Fruit fly (Drosophila melanogaster) whole organism, embryonic: ENCODE results near the gene Sirt4.

Experiments
- Awh ChIP-seq: fragments of 200-800 bp; sonication (Bioruptor generic); IDR thresholded peaks from 2 replicates; pipeline ENCODE4, ENCODE4 v1.3.6; 2022; ENCODE audit warnings: missing biosample characterization, missing genetic modification characterization
- BtbVII ChIP-seq: fragments of 200-800 bp; sonication (Bioruptor generic); optimal IDR thresholded peaks from 3 replicates; lab custom pipeline; 2017; ENCODE audit warnings: missing biosample characterization, mild to moderate bottlenecking, missing genetic modification characterization
- CG10147 ChIP-seq: fragments of 200-800 bp; sonication (Bioruptor generic); optimal IDR thresholded peaks from 2 replicates; lab custom pipeline; 2019; ENCODE audit warnings: missing biosample characterization, mild to moderate bottlenecking, missing genetic modification characterization, moderate library complexity
- CG10267 ChIP-seq: fragments of 200-800 bp; sonication (Bioruptor generic); optimal IDR thresholded peaks from 2 replicates; lab custom pipeline; 2018; ENCODE audit warnings: missing biosample characterization, mild to moderate bottlenecking, missing genetic modification characterization, moderate library complexity
- CG10959 ChIP-seq: fragments of 200-800 bp; sonication (Bioruptor generic); IDR thresholded peaks from 2 replicates; pipeline ENCODE4 v1.3.6; 2022; ENCODE audit warnings: missing biosample characterization, missing genetic modification characterization
- CG11504 ChIP-seq: fragments of 200-800 bp; sonication (Bioruptor generic); optimal IDR thresholded peaks from 3 replicates; lab custom pipeline; 2019; ENCODE audit warnings: missing biosample characterization, mild to moderate bottlenecking, missing genetic modification characterization, moderate library complexity
- CG12391 ChIP-seq: fragments of 200-800 bp; sonication (Bioruptor generic); optimal IDR thresholded peaks from 3 replicates; lab custom pipeline; 2018; ENCODE audit warnings: missing biosample characterization, mild to moderate bottlenecking, missing genetic modification characterization, moderate library complexity
- CG12659 ChIP-seq: fragments of 200-800 bp; sonication (Bioruptor generic); optimal IDR thresholded peaks from 3 replicates; lab custom pipeline; 2017; ENCODE audit warnings: mild to moderate bottlenecking, missing biosample characterization, missing genetic modification reagents, missing genetic modification characterization
- CG17328 ChIP-seq: fragments of 200-800 bp; sonication (Bioruptor generic); IDR thresholded peaks from 2 replicates; pipeline ENCODE4 v1.3.6; 2022; ENCODE audit warnings: missing biosample characterization, missing genetic modification characterization
- CG3726 ChIP-seq: fragments of 200-800 bp; sonication (Bioruptor generic); IDR thresholded peaks from 3 replicates; pipeline ENCODE4, ENCODE4 v1.3.6; 2022; ENCODE audit warnings: missing biosample characterization, missing genetic modification characterization
- CG6689 ChIP-seq: fragments of 200-800 bp; sonication (Bioruptor generic); IDR thresholded peaks from 2 replicates; pipeline ENCODE4 v1.3.6; 2022; ENCODE audit warnings: missing biosample characterization, missing genetic modification characterization
- CG6813 ChIP-seq: fragments of 200-800 bp; sonication (Bioruptor generic); optimal IDR thresholded peaks from 2 replicates; lab custom pipeline; 2017; ENCODE audit warnings: missing biosample characterization, missing genetic modification characterization, mild to moderate bottlenecking, moderate library complexity, missing genetic modification reagents
- CG7786 ChIP-seq: fragments of 200-800 bp; sonication (Bioruptor generic); optimal IDR thresholded peaks from 2 replicates; lab custom pipeline; 2016; ENCODE audit warnings: missing biosample characterization, missing genetic modification characterization
- Dad ChIP-seq: fragments of 200-800 bp; sonication (Bioruptor generic); optimal IDR thresholded peaks from 3 replicates; lab custom pipeline; 2016; ENCODE audit warnings: missing biosample characterization, missing genetic modification characterization
- Hand ChIP-seq: fragments of 200-800 bp; sonication (Bioruptor generic); optimal IDR thresholded peaks from 2 replicates; lab custom pipeline; 2017; ENCODE audit warnings: mild to moderate bottlenecking, missing biosample characterization, missing genetic modification reagents, missing genetic modification characterization
- Hr51 ChIP-seq, 2 experiments: fragments of 200-800 bp; sonication (Bioruptor generic); optimal IDR thresholded peaks; 2 replicates in 1 of 2; 3 replicates in 1 of 2; lab custom pipeline; 2016 to 2018; ENCODE audit warnings: missing biosample characterization in 2 of 2, missing genetic modification characterization in 2 of 2, mild to moderate bottlenecking in 1 of 2, moderate library complexity in 1 of 2
- Hsf ChIP-seq: fragments of 200-800 bp; sonication (Bioruptor generic); optimal IDR thresholded peaks from 3 replicates; lab custom pipeline; 2016; ENCODE audit warnings: missing biosample characterization, missing genetic modification characterization
- Jarid2 ChIP-seq: fragments of 200-800 bp; sonication (Bioruptor generic); optimal IDR thresholded peaks from 3 replicates; lab custom pipeline; 2017; ENCODE audit warnings: mild to moderate bottlenecking, missing biosample characterization, missing genetic modification reagents, missing genetic modification characterization
- Lpt ChIP-seq: fragments of >200 bp; optimal IDR thresholded peaks from 2 replicates; lab custom pipeline; 2018; ENCODE audit warnings: missing biosample characterization, missing genetic modification characterization
- NC2α ChIP-seq: fragments of 200-800 bp; sonication (Bioruptor generic); optimal IDR thresholded peaks from 2 replicates; lab custom pipeline; 2016; ENCODE audit warnings: missing biosample characterization, missing genetic modification characterization
- Oli ChIP-seq: fragments of 200-800 bp; sonication (Bioruptor generic); optimal IDR thresholded peaks from 2 replicates; lab custom pipeline; 2018; ENCODE audit warnings: missing biosample characterization, mild to moderate bottlenecking, missing genetic modification characterization, moderate library complexity
- Optix ChIP-seq: fragments of 200-800 bp; sonication (Bioruptor generic); IDR thresholded peaks from 3 replicates; pipeline ENCODE4 v1.3.6; 2022; ENCODE audit warnings: missing biosample characterization, missing genetic modification characterization
- Pdp1 ChIP-seq, 2 experiments: fragments of 200-800 bp; sonication (Bioruptor generic); optimal IDR thresholded peaks; 3 replicates each; lab custom pipeline; 2016; ENCODE audit warnings: missing biosample characterization in 2 of 2, missing genetic modification characterization in 2 of 2, mild to moderate bottlenecking in 1 of 2, moderate library complexity in 1 of 2
- Rx ChIP-seq: fragments of 200-800 bp; sonication (Bioruptor generic); IDR thresholded peaks from 2 replicates; pipeline ENCODE4 v1.3.6; 2022; ENCODE audit warnings: missing biosample characterization, missing genetic modification characterization
- Sox102F ChIP-seq: fragments of 200-800 bp; sonication (Bioruptor generic); optimal IDR thresholded peaks from 2 replicates; lab custom pipeline; 2018; ENCODE audit warnings: missing biosample characterization, mild to moderate bottlenecking, missing genetic modification characterization, moderate library complexity
- Ssrp ChIP-seq: fragments of 200-800 bp; sonication (Bioruptor generic); optimal IDR thresholded peaks from 2 replicates; lab custom pipeline; 2018; ENCODE audit warnings: missing biosample characterization, mild to moderate bottlenecking, missing genetic modification characterization, moderate library complexity
- Trl ChIP-seq, 3 experiments: fragments of >200 bp in 2 of 3; fragments of 200-800 bp in 1 of 3; sonication (Bioruptor generic) in 1 of 3; optimal IDR thresholded peaks; 2 replicates in 1 of 3; 3 replicates in 2 of 3; lab custom pipeline; 2016 to 2017; ENCODE audit warnings: missing biosample characterization in 1 of 3, missing genetic modification characterization in 1 of 3
- Xrp1 ChIP-seq: fragments of 200-800 bp; sonication (Bioruptor generic); IDR thresholded peaks from 2 replicates; pipeline ENCODE4 v1.3.6; 2022; ENCODE audit warnings: missing biosample characterization, missing genetic modification characterization
- amos ChIP-seq: fragments of 200-800 bp; sonication (Bioruptor generic); IDR thresholded peaks from 2 replicates; pipeline ENCODE4 v1.3.6; 2022; ENCODE audit warnings: missing biosample characterization, missing genetic modification characterization; ENCODE audit not compliant: partially characterized antibody
- btn ChIP-seq: fragments of 200-800 bp; sonication (Bioruptor generic); optimal IDR thresholded peaks from 2 replicates; lab custom pipeline; 2016; ENCODE audit warnings: missing biosample characterization, missing genetic modification characterization
- caup ChIP-seq: fragments of 200-800 bp; sonication (Bioruptor generic); optimal IDR thresholded peaks from 3 replicates; lab custom pipeline; 2017; ENCODE audit warnings: missing biosample characterization, mild to moderate bottlenecking, missing genetic modification characterization, moderate library complexity; ENCODE audit not compliant: severe bottlenecking
- chinmo ChIP-seq: fragments of 200-800 bp; sonication (Bioruptor generic); IDR thresholded peaks from 4 replicates; pipeline ENCODE4 v1.3.6; 2022; ENCODE audit warnings: missing biosample characterization, missing genetic modification characterization; ENCODE audit not compliant: partially characterized antibody
- chm ChIP-seq: fragments of 200-800 bp; sonication (Bioruptor generic); IDR thresholded peaks from 2 replicates; pipeline ENCODE4 v1.3.6; 2022; ENCODE audit warnings: missing biosample characterization, missing genetic modification characterization
- ci ChIP-seq: fragments of 200-800 bp; sonication (Bioruptor generic); IDR thresholded peaks from 3 replicates; pipeline ENCODE4 v1.3.6; 2022; ENCODE audit warnings: missing biosample characterization, missing genetic modification characterization
- exex ChIP-seq: fragments of 200-800 bp; sonication (Bioruptor generic); optimal IDR thresholded peaks from 4 replicates; lab custom pipeline; 2018; ENCODE audit warnings: missing biosample characterization, mild to moderate bottlenecking, missing genetic modification characterization, moderate library complexity
- gfzf ChIP-seq: fragments of 200-800 bp; sonication (Bioruptor generic); optimal IDR thresholded peaks from 2 replicates; lab custom pipeline; 2016; ENCODE audit warnings: missing biosample characterization, mild to moderate bottlenecking, missing genetic modification characterization, moderate library complexity
- grau ChIP-seq: fragments of 200-800 bp; optimal IDR thresholded peaks from 3 replicates; lab custom pipeline; 2019; ENCODE audit warnings: missing biosample characterization, mild to moderate bottlenecking, missing genetic modification characterization, moderate library complexity
- lilli ChIP-seq: fragments of 200-800 bp; sonication (Bioruptor generic); optimal IDR thresholded peaks from 3 replicates; lab custom pipeline; 2016; ENCODE audit warnings: missing biosample characterization, missing genetic modification characterization
- phol ChIP-seq: fragments of 200-800 bp; sonication (Bioruptor generic); optimal IDR thresholded peaks from 3 replicates; lab custom pipeline; 2018; ENCODE audit warnings: missing biosample characterization, mild to moderate bottlenecking, missing genetic modification characterization, moderate library complexity
- pita ChIP-seq: fragments of 200-800 bp; sonication (Bioruptor generic); optimal IDR thresholded peaks from 2 replicates; lab custom pipeline; 2017; ENCODE audit warnings: missing biosample characterization, mild to moderate bottlenecking, missing genetic modification characterization
- prd ChIP-seq, 3 experiments: fragments of >200 bp in 2 of 3; fragments of 200-800 bp in 1 of 3; sonication (Bioruptor generic) in 1 of 3; optimal IDR thresholded peaks in 2 of 3; IDR thresholded peaks in 1 of 3; 2 replicates in 2 of 3; 3 replicates in 1 of 3; pipeline versions ENCODE4 v1.3.6 to Lab custom; 2017 to 2022; ENCODE audit warnings: missing biosample characterization in 1 of 3, missing genetic modification characterization in 1 of 3
- sqz ChIP-seq: fragments of 200-800 bp; sonication (Bioruptor generic); optimal IDR thresholded peaks from 3 replicates; lab custom pipeline; 2018; ENCODE audit warnings: missing biosample characterization, mild to moderate bottlenecking, missing genetic modification characterization
- ssp ChIP-seq: fragments of 200-800 bp; sonication (Bioruptor generic); IDR thresholded peaks from 2 replicates; pipeline ENCODE4 v1.3.6; 2022; ENCODE audit warnings: missing biosample characterization, missing genetic modification characterization
- sug ChIP-seq: fragments of 200-800 bp; optimal IDR thresholded peaks from 2 replicates; lab custom pipeline; 2019; ENCODE audit warnings: missing biosample characterization, mild to moderate bottlenecking, missing genetic modification characterization, moderate library complexity
- toy ChIP-seq: fragments of 200-800 bp; sonication (Bioruptor generic); IDR thresholded peaks from 2 replicates; pipeline ENCODE4 v1.3.6; 2022; ENCODE audit warnings: missing biosample characterization, missing genetic modification characterization
- unc-4 ChIP-seq: fragments of 200-800 bp; sonication (Bioruptor generic); IDR thresholded peaks from 2 replicates; pipeline ENCODE4 v1.3.6; 2022; ENCODE audit warnings: missing biosample characterization, missing genetic modification characterization; ENCODE audit not compliant: partially characterized antibody

Gene Sirt4

DNA sequence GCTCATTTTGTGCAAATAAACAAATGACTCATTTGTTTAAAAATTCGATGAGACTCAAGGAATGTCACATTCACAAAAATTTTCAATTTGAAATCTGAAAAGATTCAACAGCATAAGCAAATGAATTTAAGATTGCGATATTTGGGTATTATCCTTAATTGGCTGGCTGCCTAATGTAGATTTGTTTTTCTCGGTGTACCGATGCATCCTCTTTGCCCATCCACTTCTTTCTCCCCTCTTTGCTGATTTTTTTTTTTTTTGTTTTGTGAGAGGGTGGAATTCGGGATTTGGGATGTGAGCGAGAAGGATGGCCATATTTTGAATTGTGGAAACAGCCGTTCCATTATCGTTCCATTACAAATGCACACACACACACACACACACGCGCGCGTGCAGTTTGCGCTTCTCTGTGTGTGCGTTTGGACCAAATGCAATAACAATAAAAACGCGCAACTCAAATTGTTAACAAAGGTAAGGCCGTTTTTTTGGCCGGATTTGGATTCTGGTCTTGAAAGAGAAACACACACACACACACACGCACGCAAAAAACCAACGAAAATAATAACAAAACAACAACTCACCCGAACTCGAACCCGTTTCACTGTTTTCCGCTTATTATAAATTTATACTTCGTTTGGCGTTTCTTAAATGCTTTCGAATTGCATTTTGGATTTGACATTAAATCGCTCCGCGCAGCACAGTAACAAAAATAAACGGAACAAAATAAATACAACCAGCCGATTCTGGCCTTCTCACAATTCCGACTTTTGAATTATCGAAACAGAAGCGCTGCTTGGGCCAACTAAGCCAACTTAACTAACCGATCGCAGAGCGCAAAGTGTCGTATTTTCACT is 13.6 kb upstream of the Sirt4 start (continued):
- TF ChIP-seq amos (GFP tag; lab: Robert Waterston, UW): no peak
- peak; percentile 61; the same call in 2 of the 3 replicates for TF ChIP-seq ci (GFP tag; lab: Robert Waterston, UW)
- no peak for TF ChIP-seq NC2α (GFP tag; lab: Kevin White, UChicago)
- TF ChIP-seq CG10147 (GFP tag; lab: Kevin White, UChicago): no peak
- no peak for TF ChIP-seq chinmo (GFP tag; lab: Robert Waterston, UW)
- 0 out of 2 replicates have a peak, but pooled peaks have one; percentile 8 for TF ChIP-seq CG10959 (GFP tag; lab: Robert Waterston, UW)
- TF ChIP-seq Optix: peak; percentile 37; the same call in 1 of the 3 replicates
- TF ChIP-seq gfzf (GFP tag; lab: Kevin White, UChicago): no peak
- TF ChIP-seq CG12391 (tag; lab: Kevin White, UChicago): peak; percentile 67
- TF ChIP-seq BtbVII (GFP tag; lab: Kevin White, UChicago): no peak
- TF ChIP-seq CG10267 (tag; lab: Kevin White, UChicago): peak; percentile 51
- no peak for TF ChIP-seq toy (GFP tag; lab: Robert Waterston, UW)
- no peak for TF ChIP-seq Dad (GFP tag; lab: Kevin White, UChicago)
- no peak for TF ChIP-seq Hr51 (GFP tag; optimal IDR thresholded peaks at IDR 0.05; lab: Kevin White, UChicago)
- TF ChIP-seq CG6689 (GFP tag; lab: Robert Waterston, UW): peak; percentile 48; the same call in 1 of the 2 replicates
- TF ChIP-seq Trl (optimal IDR thresholded peaks at IDR 0.05; lab: Kevin White, UChicago): no peak
- peak; percentile 29 for TF ChIP-seq Trl (GFP tag; optimal IDR thresholded peaks at IDR 0.05; lab: Kevin White, UChicago)
- peak; percentile 4 for TF ChIP-seq CG7786 (GFP tag; lab: Kevin White, UChicago)
- TF ChIP-seq Lpt (GFP tag; lab: Kevin White, UChicago): no peak
- peak; percentile 57; the same call in 1 of the 2 replicates for TF ChIP-seq Awh
- peak in 1 of 2 experiments; percentile 6 for TF ChIP-seq Pdp1 (GFP tag; optimal IDR thresholded peaks at IDR 0.05; lab: Kevin White, UChicago)
- peak; percentile 17 for TF ChIP-seq lilli
- peak; percentile 38 for TF ChIP-seq CG12659 (GFP tag; lab: Kevin White, UChicago)
- peak; percentile 35 for TF ChIP-seq Hsf
- 0 out of 3 replicates have a peak, but pooled peaks have one; percentile 46 for TF ChIP-seq CG3726 (GFP tag; lab: Robert Waterston, UW)
- peak; percentile 76 for TF ChIP-seq Xrp1 (GFP tag; lab: Robert Waterston, UW)
- no peak for TF ChIP-seq pita (GFP tag; lab: Kevin White, UChicago)
- TF ChIP-seq CG11504: no peak
- peak; percentile 6 for TF ChIP-seq Jarid2 (GFP tag; lab: Kevin White, UChicago)
- peak; percentile 49; the same call in 1 of the 2 replicates for TF ChIP-seq CG17328 (GFP tag; lab: Robert Waterston, UW)
- peak; percentile 38 for TF ChIP-seq grau (tag; lab: Kevin White, UChicago)
- TF ChIP-seq chm (GFP tag; lab: Robert Waterston, UW): peak; percentile 24; the same call in 1 of the 2 replicates
- TF ChIP-seq ssp (GFP tag; lab: Robert Waterston, UW): no peak
- peak; percentile 88 for TF ChIP-seq sqz
- TF ChIP-seq prd (optimal IDR thresholded peaks at IDR 0.05; lab: Kevin White, UChicago): no peak
- peak; percentile 67; the same call in 2 of the 3 replicates for TF ChIP-seq prd (GFP tag; IDR thresholded peaks at IDR 0.05; lab: Robert Waterston, UW)
- TF ChIP-seq btn (GFP tag; lab: Kevin White, UChicago): peak; percentile 3
- no peak for TF ChIP-seq caup (GFP tag; lab: Kevin White, UChicago)
- TF ChIP-seq Sox102F: peak; percentile 57
- peak; percentile 63 for TF ChIP-seq Ssrp (tag; lab: Kevin White, UChicago)
- TF ChIP-seq exex (tag; lab: Kevin White, UChicago): no peak
- 0 out of 2 replicates have a peak, but pooled peaks have one; percentile 28 for TF ChIP-seq Rx (GFP tag; lab: Robert Waterston, UW)
- TF ChIP-seq Oli (tag; lab: Kevin White, UChicago): peak; percentile 58
- peak; percentile 43 for TF ChIP-seq CG6813 (GFP tag; lab: Kevin White, UChicago)
- TF ChIP-seq sug (tag; lab: Kevin White, UChicago): no peak
- no peak for TF ChIP-seq Hand (GFP tag; lab: Kevin White, UChicago)
- TF ChIP-seq phol (tag; lab: Kevin White, UChicago): peak; percentile 72
- TF ChIP-seq unc-4 (GFP tag; lab: Robert Waterston, UW): no peak
